Worm (Caenorhabditis elegans) whole organism, late embryonic: ENCODE results near the gene Y49F6B.8.
A peak's percentile ranks its signal among the peaks of the same experiment; 100 is the strongest.

Source experiments
- K09A11.1 ChIP-seq: sonication (generic microtip); optimal IDR thresholded peaks from 2 replicates; lab custom pipeline; 2017; ENCODE audit warnings: antibody characterized with exemption, mild to moderate bottlenecking, missing genetic modification characterization, missing compliant biosample characterization; ENCODE audit not compliant: insufficient read depth
- ama-1 ChIP-seq: fragments of 150-350 bp; optimal IDR thresholded peaks from 2 replicates; lab custom pipeline; 2014
- ceh-45 ChIP-seq: fragments of 200-800 bp; sonication (Bioruptor generic); IDR thresholded peaks from 2 replicates; pipeline ENCODE4 v1.3.6; 2022; ENCODE audit warnings: missing genetic modification reagents, missing genetic modification characterization, missing compliant biosample characterization
- ceh-48 ChIP-seq: sonication (generic microtip); optimal IDR thresholded peaks from 2 replicates; lab custom pipeline; 2016; ENCODE audit warnings: missing genetic modification characterization, inconsistent platforms, missing compliant biosample characterization
- elt-2 ChIP-seq: sonication (generic microtip); optimal IDR thresholded peaks from 2 replicates; lab custom pipeline; 2016; ENCODE audit warnings: missing genetic modification reagents, missing genetic modification characterization, missing compliant biosample characterization
- elt-4 ChIP-seq: sonication (generic microtip); optimal IDR thresholded peaks from 2 replicates; lab custom pipeline; 2016; ENCODE audit warnings: missing genetic modification characterization, missing compliant biosample characterization
- fkh-10 ChIP-seq: fragments of 150-350 bp; optimal IDR thresholded peaks from 2 replicates; lab custom pipeline; 2014; ENCODE audit warnings: missing biosample characterization, missing genetic modification reagents, missing genetic modification characterization
- lin-11 ChIP-seq: fragments of 200-800 bp; sonication (Bioruptor generic); optimal IDR thresholded peaks from 2 replicates; lab custom pipeline; 2018; ENCODE audit warnings: mild to moderate bottlenecking, missing genetic modification characterization, missing compliant biosample characterization
- mec-3 ChIP-seq: sonication (generic microtip); optimal IDR thresholded peaks from 2 replicates; lab custom pipeline; 2016; ENCODE audit warnings: borderline replicate concordance, missing genetic modification characterization, missing compliant biosample characterization
- nfya-1 ChIP-seq: sonication (generic microtip); optimal IDR thresholded peaks from 2 replicates; lab custom pipeline; 2017; ENCODE audit warnings: missing genetic modification characterization, mild to moderate bottlenecking, missing compliant biosample characterization, antibody characterized with exemption, moderate library complexity
- nhr-11 ChIP-seq: fragments of 150-350 bp; optimal IDR thresholded peaks from 2 replicates; lab custom pipeline; 2014; ENCODE audit warnings: missing biosample characterization, missing genetic modification characterization
- pqm-1 ChIP-seq: sonication (generic microtip); optimal IDR thresholded peaks from 2 replicates; lab custom pipeline; 2016; ENCODE audit warnings: missing genetic modification characterization, missing compliant biosample characterization

- TF ChIP-seq nfya-1, result no peak
- TF ChIP-seq ceh-45 (GFP tag; lab: Robert Waterston, UW), result 0 out of 2 replicates have a peak, but pooled peaks have one; percentile 6
- TF ChIP-seq ama-1 (lab: Kevin White, UChicago), result no peak
- no peak for TF ChIP-seq pqm-1
- TF ChIP-seq ceh-48 (tag; lab: Kevin White, UChicago), result no peak
- no peak for TF ChIP-seq K09A11.1
- no peak for TF ChIP-seq nhr-11 (tag; lab: Kevin White, UChicago)
- no peak for TF ChIP-seq mec-3
- TF ChIP-seq elt-4 (tag; lab: Kevin White, UChicago), result no peak
- no peak for TF ChIP-seq elt-2 (tag; lab: Kevin White, UChicago)
- no peak for TF ChIP-seq fkh-10
- TF ChIP-seq lin-11, result no peak
These were observed 20.5 kb upstream of the Y49F6B.8 start for ce11 chrII:3502011-3502410.
